Fruit fly (Drosophila melanogaster) whole organism, pupa: ENCODE measurements around the gene CaMKII.

ENCODE experiments used
- CG10348 ChIP-seq: fragments of 200-800 bp; sonication (Bioruptor generic); IDR thresholded peaks from 2 replicates; pipeline ENCODE4 v1.3.6; 2022; ENCODE audit warnings: missing biosample characterization, missing genetic modification characterization
- CG32121 ChIP-seq: fragments of 200-800 bp; sonication (Bioruptor generic); IDR thresholded peaks from 2 replicates; pipeline ENCODE4 v1.3.6; 2022; ENCODE audit warnings: missing biosample characterization, missing genetic modification characterization
- CG4496 ChIP-seq: fragments of 200-800 bp; sonication (Bioruptor generic); IDR thresholded peaks from 3 replicates; pipeline ENCODE4 v1.3.6; 2022; ENCODE audit warnings: missing biosample characterization, missing genetic modification characterization
- CG8301 ChIP-seq: fragments of 200-800 bp; sonication (Bioruptor generic); optimal IDR thresholded peaks from 2 replicates; lab custom pipeline; 2018; ENCODE audit warnings: missing biosample characterization, mild to moderate bottlenecking, missing genetic modification characterization
- CG9948 ChIP-seq: fragments of 200-800 bp; sonication (Bioruptor generic); optimal IDR thresholded peaks from 2 replicates; lab custom pipeline; 2018; ENCODE audit warnings: missing biosample characterization, mild to moderate bottlenecking, missing genetic modification characterization, moderate library complexity
- EcR ChIP-seq: fragments of 200-800 bp; sonication (Bioruptor generic); optimal IDR thresholded peaks from 3 replicates; lab custom pipeline; 2019; ENCODE audit warnings: missing biosample characterization, missing genetic modification characterization, mild to moderate bottlenecking, moderate library complexity, missing genetic modification reagents
- Pif1A ChIP-seq: fragments of 200-800 bp; sonication (Bioruptor generic); optimal IDR thresholded peaks from 3 replicates; lab custom pipeline; 2016; ENCODE audit warnings: missing biosample characterization, missing genetic modification characterization
- gl ChIP-seq: fragments of 200-800 bp; sonication (Bioruptor generic); optimal IDR thresholded peaks from 2 replicates; lab custom pipeline; 2018; ENCODE audit warnings: missing biosample characterization, mild to moderate bottlenecking, missing genetic modification characterization

DNA sequence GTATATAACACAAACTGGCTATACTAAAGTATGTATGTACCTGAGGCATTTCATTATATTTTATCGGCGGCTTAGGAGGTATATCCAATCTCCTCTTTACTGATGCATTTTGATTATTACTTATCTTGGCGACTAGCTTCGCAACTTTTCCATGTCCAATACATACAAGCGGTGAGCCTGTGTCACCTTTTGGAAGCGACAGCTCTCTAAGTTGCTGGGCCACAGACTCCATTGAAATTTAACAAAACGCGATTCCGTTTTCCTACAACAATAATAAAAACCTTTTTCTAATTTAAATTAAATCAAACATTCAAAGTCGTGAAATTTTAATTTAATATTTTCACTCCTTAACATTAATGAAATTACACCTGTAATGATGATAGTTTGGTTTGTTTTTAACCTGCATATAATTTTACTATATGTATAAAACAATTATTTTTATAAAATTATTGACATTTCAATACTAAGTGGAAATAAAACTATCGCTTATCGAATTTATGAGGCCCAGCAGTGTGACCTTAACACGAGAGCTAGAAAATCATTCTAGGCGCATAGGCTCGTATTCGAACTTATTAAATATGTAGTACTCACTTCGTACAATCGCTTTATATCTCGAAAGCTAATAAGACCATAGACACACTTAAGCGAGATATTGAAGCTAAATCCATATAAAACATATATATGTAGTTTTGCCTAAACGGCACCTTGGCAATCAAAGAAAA is 7.0 kb upstream of the CaMKII start, which contains the start of gene apolpp:
- TF ChIP-seq CG9948 (no peak), CG32121 (GFP tag; lab: Robert Waterston, UW) (no peak), gl (no peak), CG10348 (GFP tag; lab: Robert Waterston, UW) (no peak), EcR (no peak), CG8301 (tag; lab: Kevin White, UChicago) (no peak), CG4496 (GFP tag; lab: Robert Waterston, UW) (no peak), Pif1A (GFP tag; lab: Kevin White, UChicago) (no peak)
